Worm (Caenorhabditis elegans) whole organism, L4 larva: ENCODE results near the gene clc-7.
A peak's percentile ranks its signal among the peaks of the same experiment; 100 is the strongest.

Experiments
- F10B5.3 ChIP-seq: sonication (generic microtip); optimal IDR thresholded peaks from 2 replicates; lab custom pipeline; 2016; ENCODE audit warnings: mild to moderate bottlenecking, missing genetic modification characterization, missing compliant biosample characterization
- F49E8.2 ChIP-seq: sonication (generic microtip); optimal IDR thresholded peaks from 2 replicates; lab custom pipeline; 2016; ENCODE audit warnings: missing compliant biosample characterization, mild to moderate bottlenecking, missing genetic modification characterization, borderline replicate concordance
- T26A8.4 ChIP-seq: fragments of 200-800 bp; sonication (Bioruptor generic); IDR thresholded peaks from 2 replicates; pipeline ENCODE4 v1.3.6; 2022; ENCODE audit warnings: missing genetic modification characterization, missing compliant biosample characterization
- Y5F2A.4 ChIP-seq: fragments of 200-800 bp; sonication (Bioruptor generic); optimal IDR thresholded peaks from 2 replicates; lab custom pipeline; 2018; ENCODE audit warnings: mild to moderate bottlenecking, missing genetic modification characterization, missing compliant biosample characterization
- Y75B8A.6 ChIP-seq: fragments of 200-800 bp; sonication (Bioruptor generic); IDR thresholded peaks from 2 replicates; pipeline ENCODE4 v1.3.6; 2022; ENCODE audit warnings: missing genetic modification reagents, missing genetic modification characterization, missing compliant biosample characterization
- ceh-32 ChIP-seq: sonication (generic microtip); optimal IDR thresholded peaks from 2 replicates; lab custom pipeline; 2016; ENCODE audit warnings: mild to moderate bottlenecking, missing genetic modification characterization, missing compliant biosample characterization; ENCODE audit not compliant: poor library complexity
- ceh-62 ChIP-seq: sonication (generic microtip); optimal IDR thresholded peaks from 2 replicates; lab custom pipeline; 2017; ENCODE audit warnings: missing biosample characterization, missing genetic modification characterization
- daf-8 ChIP-seq: fragments of 200-800 bp; sonication (Bioruptor generic); IDR thresholded peaks from 2 replicates; pipeline ENCODE4 v1.3.6; 2022; ENCODE audit warnings: missing genetic modification characterization, missing compliant biosample characterization
- dmd-9 ChIP-seq: fragments of 200-800 bp; sonication (Bioruptor generic); IDR thresholded peaks from 2 replicates; pipeline ENCODE4 v1.3.6; 2022; ENCODE audit warnings: missing genetic modification reagents, missing genetic modification characterization, missing compliant biosample characterization
- dve-1 ChIP-seq: sonication (generic microtip); optimal IDR thresholded peaks from 2 replicates; lab custom pipeline; 2017; ENCODE audit warnings: antibody characterized with exemption, mild to moderate bottlenecking, missing genetic modification characterization, missing compliant biosample characterization; ENCODE audit not compliant: insufficient read depth
- fkh-10 ChIP-seq: fragments of 150-350 bp; optimal IDR thresholded peaks from 2 replicates; lab custom pipeline; 2014; ENCODE audit warnings: missing biosample characterization, missing genetic modification reagents, missing genetic modification characterization
- fos-1 ChIP-seq: fragments of 150-350 bp; optimal IDR thresholded peaks from 2 replicates; lab custom pipeline; 2014; ENCODE audit warnings: missing biosample characterization, missing genetic modification characterization
- gei-8 ChIP-seq: fragments of 200-800 bp; sonication (Bioruptor generic); optimal IDR thresholded peaks from 2 replicates; lab custom pipeline; 2018; ENCODE audit warnings: mild to moderate bottlenecking, missing genetic modification characterization, missing compliant biosample characterization
- hif-1 ChIP-seq, 2 experiments: sonication (generic microtip); optimal IDR thresholded peaks; 2 replicates each; lab custom pipeline; 2016 to 2017; ENCODE audit warnings: missing compliant biosample characterization in 2 of 2, missing genetic modification characterization in 2 of 2, missing genetic modification reagents in 2 of 2, missing genotype in 2 of 2, mild to moderate bottlenecking in 1 of 2
- hlh-30 ChIP-seq: sonication (generic microtip); optimal IDR thresholded peaks from 2 replicates; lab custom pipeline; 2017; ENCODE audit warnings: antibody characterized with exemption, mild to moderate bottlenecking, missing genetic modification characterization, missing compliant biosample characterization; ENCODE audit not compliant: insufficient read depth
- lim-7 ChIP-seq: fragments of 200-800 bp; sonication (Bioruptor generic); IDR thresholded peaks from 2 replicates; pipeline ENCODE4 v1.3.6; 2022; ENCODE audit warnings: missing genetic modification characterization, missing compliant biosample characterization
- lin-1 ChIP-seq: fragments of 200-800 bp; sonication (Bioruptor generic); IDR thresholded peaks from 2 replicates; pipeline ENCODE4 v1.3.6; 2022; ENCODE audit warnings: missing genetic modification reagents, missing genetic modification characterization, missing compliant biosample characterization
- lin-13 ChIP-seq: fragments of 150-350 bp; optimal IDR thresholded peaks from 2 replicates; lab custom pipeline; 2014; ENCODE audit warnings: missing biosample characterization, missing genetic modification reagents, missing genetic modification characterization
- lin-39 ChIP-seq: fragments of 150-350 bp; optimal IDR thresholded peaks from 2 replicates; lab custom pipeline; 2014; ENCODE audit warnings: missing biosample characterization, missing genetic modification reagents, missing genetic modification characterization
- mxl-3 ChIP-seq: fragments of 200-800 bp; sonication (Bioruptor generic); optimal IDR thresholded peaks from 2 replicates; lab custom pipeline; 2018; ENCODE audit warnings: mild to moderate bottlenecking, missing genetic modification characterization, missing compliant biosample characterization
- nhr-11 ChIP-seq: fragments of 150-350 bp; optimal IDR thresholded peaks from 2 replicates; lab custom pipeline; 2014; ENCODE audit warnings: missing biosample characterization, missing genetic modification characterization
- nhr-237 ChIP-seq: sonication (generic microtip); optimal IDR thresholded peaks from 2 replicates; lab custom pipeline; 2017; ENCODE audit warnings: missing biosample characterization, missing genetic modification characterization
- nhr-25 ChIP-seq: sonication (generic microtip); optimal IDR thresholded peaks from 2 replicates; lab custom pipeline; 2017; ENCODE audit warnings: missing genetic modification characterization, mild to moderate bottlenecking, missing compliant biosample characterization, antibody characterized with exemption, moderate library complexity, borderline replicate concordance; ENCODE audit not compliant: insufficient read depth
- nhr-77 ChIP-seq: fragments of 150-350 bp; optimal IDR thresholded peaks from 2 replicates; lab custom pipeline; 2014; ENCODE audit warnings: missing biosample characterization, missing genetic modification characterization
- pqm-1 ChIP-seq: sonication (generic microtip); optimal IDR thresholded peaks from 2 replicates; lab custom pipeline; 2017; ENCODE audit warnings: missing biosample characterization, missing genetic modification characterization
- saeg-2 ChIP-seq: fragments of 200-800 bp; sonication (Bioruptor generic); IDR thresholded peaks from 2 replicates; pipeline ENCODE4 v1.3.6; 2022; ENCODE audit warnings: missing genetic modification reagents, missing genetic modification characterization, missing compliant biosample characterization
- spr-3 ChIP-seq: fragments of 200-800 bp; sonication (Bioruptor generic); optimal IDR thresholded peaks from 2 replicates; lab custom pipeline; 2018; ENCODE audit warnings: mild to moderate bottlenecking, missing genetic modification characterization, missing compliant biosample characterization
- tra-1 ChIP-seq: fragments of 200-800 bp; sonication (Bioruptor generic); IDR thresholded peaks from 2 replicates; pipeline ENCODE4 v1.3.6; 2022; ENCODE audit warnings: missing genetic modification reagents, missing genetic modification characterization, missing compliant biosample characterization
- unc-62 ChIP-seq, 3 experiments: fragments of 150-350 bp in 1 of 3; sonication (generic microtip); optimal IDR thresholded peaks in 2 of 3; peaks in 1 of 3; 1 replicate in 1 of 3; 2 replicates in 2 of 3; lab custom pipeline; 2014 to 2017; ENCODE audit warnings: missing biosample characterization in 3 of 3, missing genetic modification characterization in 3 of 3, missing genetic modification reagents in 3 of 3, missing genotype in 1 of 3
- zfp-2 ChIP-seq: sonication (generic microtip); optimal IDR thresholded peaks from 2 replicates; lab custom pipeline; 2016; ENCODE audit warnings: mild to moderate bottlenecking, missing genetic modification characterization, missing compliant biosample characterization

The clc-7 gene

ce11 chrX:5040038-5040437, 27.9 kb upstream of the clc-7 start:
- TF ChIP-seq lim-7 (GFP tag; lab: Robert Waterston, UW) (no peak), daf-8 (GFP tag; lab: Robert Waterston, UW) (no peak), hlh-30 (tag; lab: Kevin White, UChicago) (no peak), tra-1 (no peak), unc-62 (GFP tag; optimal IDR thresholded peaks at IDR 0.05 in 1 of 2; lab: Kevin White, UChicago) (peak in 1 of 2 experiments; percentile 92), unc-62 (tag; optimal IDR thresholded peaks at IDR 0.05; lab: Kevin White, UChicago) (no peak), lin-1 (GFP tag; lab: Robert Waterston, UW) (no peak), T26A8.4 (GFP tag; lab: Robert Waterston, UW) (no peak)
- TF ChIP-seq, all 104 proteins: peak for 1

- TF ChIP-seq nhr-25 (tag; lab: Kevin White, UChicago) (no peak), hif-1 (tag; optimal IDR thresholded peaks at IDR 0.05; lab: Kevin White, UChicago) (no peak), Y75B8A.6 (GFP tag; lab: Robert Waterston, UW) (no peak), dve-1 (no peak), lim-7 (GFP tag; lab: Robert Waterston, UW) (no peak), ceh-32 (no peak), unc-62 (GFP tag; optimal IDR thresholded peaks at IDR 0.05 in 1 of 2; lab: Kevin White, UChicago) (peak in 1 of 2 experiments; percentile 30), unc-62 (tag; optimal IDR thresholded peaks at IDR 0.05; lab: Kevin White, UChicago) (no peak)
Measured at ce11 chrX:5043887-5044286, 24.0 kb upstream of the clc-7 start, which contains the start of gene Y64H9A.2. Gene Y64H9A.2 (plus strand): TSS chrX:5043976.

- no peak for TF ChIP-seq fos-1 (tag; lab: Kevin White, UChicago)
Measured at ce11 chrX:5059163-5059562, 8.7 kb upstream of the clc-7 start, which contains the start of gene C24H10.4. Gene C24H10.4 (minus strand): TSS chrX:5059263.

- no peak for TF ChIP-seq nhr-11
- no peak for TF ChIP-seq saeg-2 (GFP tag; lab: Robert Waterston, UW)
- no peak for TF ChIP-seq lin-39 (tag; lab: Kevin White, UChicago)
- TF ChIP-seq gei-8 (GFP tag; lab: Kevin White, UChicago), result no peak
- no peak for TF ChIP-seq F49E8.2 (tag; lab: Kevin White, UChicago)
- TF ChIP-seq hif-1 (tag; optimal IDR thresholded peaks at IDR 0.05; lab: Kevin White, UChicago), result no peak
- TF ChIP-seq dmd-9 (GFP tag; lab: Robert Waterston, UW), result no peak
- no peak for TF ChIP-seq pqm-1 (tag; lab: Kevin White, UChicago)
- TF ChIP-seq daf-8 (GFP tag; lab: Robert Waterston, UW), result no peak
- no peak for TF ChIP-seq nhr-77 (tag; lab: Kevin White, UChicago)
- no peak for TF ChIP-seq nhr-237 (tag; lab: Kevin White, UChicago)
- TF ChIP-seq Y5F2A.4, result no peak
- TF ChIP-seq ceh-62 (tag; lab: Kevin White, UChicago), result no peak
- TF ChIP-seq lin-13, result no peak
- TF ChIP-seq fkh-10 (GFP tag; lab: Kevin White, UChicago), result no peak
- no peak for TF ChIP-seq F10B5.3 (tag; lab: Kevin White, UChicago)
- TF ChIP-seq Y75B8A.6 (GFP tag; lab: Robert Waterston, UW), result no peak
- no peak for TF ChIP-seq mxl-3 (GFP tag; lab: Kevin White, UChicago)
Measured at ce11 chrX:5060756-5061155, 7.1 kb upstream of the clc-7 start, which contains the start of gene C24H10.3. Gene C24H10.3 (plus strand): TSS chrX:5061056.

- TF ChIP-seq unc-62 (GFP tag; optimal IDR thresholded peaks at IDR 0.05 in 1 of 2; lab: Kevin White, UChicago) (peak in 1 of 2 experiments; percentile 77), unc-62 (tag; optimal IDR thresholded peaks at IDR 0.05; lab: Kevin White, UChicago) (no peak), spr-3 (no peak), zfp-2 (tag; lab: Kevin White, UChicago) (no peak)
- TF ChIP-seq, all 104 proteins: peak for 1
Measured at ce11 chrX:5061763-5062162, 6.1 kb upstream of the clc-7 start.
